Fruit fly (Drosophila melanogaster) whole organism, prepupa: ENCODE results near the gene Ntf-2r.
A peak's percentile ranks its signal among the peaks of the same experiment; 100 is the strongest.

Experiments
- Blimp-1 ChIP-seq: fragments of 200-800 bp; sonication (Bioruptor generic); optimal IDR thresholded peaks from 3 replicates; lab custom pipeline; 2017; ENCODE audit warnings: missing biosample characterization, missing genetic modification characterization, mild to moderate bottlenecking, moderate library complexity, missing genetic modification reagents
- CG11294 ChIP-seq: fragments of 200-800 bp; sonication (Bioruptor generic); IDR thresholded peaks from 2 replicates; pipeline ENCODE4 v1.3.6; 2022; ENCODE audit warnings: missing biosample characterization, missing genetic modification characterization
- CG11762 ChIP-seq: fragments of 200-800 bp; sonication (Bioruptor generic); optimal IDR thresholded peaks from 3 replicates; lab custom pipeline; 2016; ENCODE audit warnings: missing biosample characterization, missing genetic modification characterization; ENCODE audit not compliant: insufficient read depth
- CG11902 ChIP-seq: fragments of 200-800 bp; sonication (Bioruptor generic); optimal IDR thresholded peaks from 3 replicates; lab custom pipeline; 2016; ENCODE audit warnings: missing biosample characterization, missing genetic modification characterization
- CG1621 ChIP-seq: fragments of 200-800 bp; sonication (Bioruptor generic); optimal IDR thresholded peaks from 3 replicates; lab custom pipeline; 2018; ENCODE audit warnings: missing biosample characterization, mild to moderate bottlenecking, missing genetic modification characterization
- CG16779 ChIP-seq: fragments of 200-800 bp; sonication (Bioruptor generic); optimal IDR thresholded peaks from 3 replicates; lab custom pipeline; 2017; ENCODE audit warnings: missing biosample characterization, mild to moderate bottlenecking, missing genetic modification characterization
- CG3032 ChIP-seq: fragments of 200-800 bp; optimal IDR thresholded peaks from 2 replicates; lab custom pipeline; 2019; ENCODE audit warnings: missing biosample characterization, mild to moderate bottlenecking, missing genetic modification characterization, moderate library complexity
- CG31627 ChIP-seq: fragments of 200-800 bp; sonication (Bioruptor generic); optimal IDR thresholded peaks from 3 replicates; lab custom pipeline; 2016; ENCODE audit warnings: missing biosample characterization, missing genetic modification characterization
- CG32006 ChIP-seq: fragments of 200-800 bp; sonication (Bioruptor generic); optimal IDR thresholded peaks from 3 replicates; lab custom pipeline; 2017; ENCODE audit warnings: missing biosample characterization, mild to moderate bottlenecking, missing genetic modification characterization
- CG34406 ChIP-seq: fragments of 200-800 bp; sonication (Bioruptor generic); optimal IDR thresholded peaks from 3 replicates; lab custom pipeline; 2016; ENCODE audit warnings: missing biosample characterization, missing genetic modification characterization
- CG3919 ChIP-seq: fragments of 200-800 bp; sonication (Bioruptor generic); optimal IDR thresholded peaks from 3 replicates; lab custom pipeline; 2016; ENCODE audit warnings: missing biosample characterization, missing genetic modification characterization
- CG4318 ChIP-seq: fragments of 200-800 bp; sonication (Bioruptor generic); optimal IDR thresholded peaks from 3 replicates; lab custom pipeline; 2017; ENCODE audit warnings: missing biosample characterization, mild to moderate bottlenecking, missing genetic modification characterization
- CG6163 ChIP-seq: fragments of 200-800 bp; sonication (Bioruptor generic); IDR thresholded peaks from 3 replicates; pipeline ENCODE4 v1.3.6; 2022; ENCODE audit warnings: missing biosample characterization, missing genetic modification characterization
- CG6276 ChIP-seq: fragments of 200-800 bp; sonication (Bioruptor generic); optimal IDR thresholded peaks from 2 replicates; lab custom pipeline; 2017; ENCODE audit warnings: missing biosample characterization, mild to moderate bottlenecking, missing genetic modification characterization
- CG6792 ChIP-seq: fragments of 200-800 bp; sonication (Bioruptor generic); optimal IDR thresholded peaks from 3 replicates; lab custom pipeline; 2016; ENCODE audit warnings: missing biosample characterization, missing genetic modification characterization
- CG6854 ChIP-seq: fragments of 200-800 bp; sonication (Bioruptor generic); optimal IDR thresholded peaks from 2 replicates; lab custom pipeline; 2017; ENCODE audit warnings: missing biosample characterization, mild to moderate bottlenecking, missing genetic modification characterization
- CG7368 ChIP-seq: fragments of 200-800 bp; sonication (Bioruptor generic); optimal IDR thresholded peaks from 3 replicates; lab custom pipeline; 2016; ENCODE audit warnings: missing biosample characterization, missing genetic modification characterization
- CG8319 ChIP-seq: fragments of 200-800 bp; sonication (Bioruptor generic); optimal IDR thresholded peaks from 3 replicates; lab custom pipeline; 2016; ENCODE audit warnings: missing biosample characterization, missing genetic modification characterization
- CG8632 ChIP-seq: fragments of 200-800 bp; sonication (Bioruptor generic); optimal IDR thresholded peaks from 3 replicates; lab custom pipeline; 2016; ENCODE audit warnings: missing biosample characterization, missing genetic modification characterization
- CG9139 ChIP-seq: fragments of 200-800 bp; sonication (Bioruptor generic); optimal IDR thresholded peaks from 3 replicates; lab custom pipeline; 2017; ENCODE audit warnings: missing biosample characterization, mild to moderate bottlenecking, missing genetic modification characterization
- Eip75B ChIP-seq: fragments of 200-800 bp; sonication (Bioruptor generic); optimal IDR thresholded peaks from 3 replicates; lab custom pipeline; 2016; ENCODE audit warnings: missing biosample characterization, missing genetic modification characterization
- Eip93F ChIP-seq: fragments of 200-800 bp; sonication (Bioruptor generic); optimal IDR thresholded peaks from 2 replicates; lab custom pipeline; 2016; ENCODE audit warnings: missing biosample characterization, mild to moderate bottlenecking, missing genetic modification characterization
- Ets21C ChIP-seq: fragments of 200-800 bp; sonication (Bioruptor generic); optimal IDR thresholded peaks from 3 replicates; lab custom pipeline; 2016; ENCODE audit warnings: missing biosample characterization, missing genetic modification characterization
- Ets96B ChIP-seq: fragments of 200-800 bp; optimal IDR thresholded peaks from 2 replicates; lab custom pipeline; 2019; ENCODE audit warnings: missing biosample characterization, mild to moderate bottlenecking, missing genetic modification characterization, moderate library complexity
- Gug ChIP-seq: fragments of 200-800 bp; sonication (Bioruptor generic); IDR thresholded peaks from 2 replicates; pipeline ENCODE4 v1.3.6; 2022; ENCODE audit warnings: missing biosample characterization, missing genetic modification characterization
- Hr38 ChIP-seq: sonication (Bioruptor generic); optimal IDR thresholded peaks from 2 replicates; lab custom pipeline; 2016; ENCODE audit warnings: missing biosample characterization, missing genetic modification characterization
- Lpt ChIP-seq: fragments of 200-800 bp; sonication (Bioruptor generic); optimal IDR thresholded peaks from 3 replicates; lab custom pipeline; 2016; ENCODE audit warnings: missing biosample characterization, missing genetic modification characterization
- Met ChIP-seq: fragments of 200-800 bp; sonication (Bioruptor generic); optimal IDR thresholded peaks from 3 replicates; lab custom pipeline; 2016; ENCODE audit warnings: missing biosample characterization, missing genetic modification characterization
- OdsH ChIP-seq: fragments of 200-800 bp; sonication (Bioruptor generic); optimal IDR thresholded peaks from 3 replicates; lab custom pipeline; 2016; ENCODE audit warnings: missing biosample characterization, missing genetic modification characterization
- Smox ChIP-seq: fragments of 200-800 bp; sonication (Bioruptor generic); optimal IDR thresholded peaks from 3 replicates; lab custom pipeline; 2016; ENCODE audit warnings: missing biosample characterization, missing genetic modification characterization
- Sox102F ChIP-seq: fragments of 200-800 bp; sonication (Bioruptor generic); optimal IDR thresholded peaks from 2 replicates; lab custom pipeline; 2016; ENCODE audit warnings: missing biosample characterization, mild to moderate bottlenecking, missing genetic modification characterization
- achi ChIP-seq: fragments of 200-800 bp; sonication (Bioruptor generic); optimal IDR thresholded peaks from 3 replicates; lab custom pipeline; 2016; ENCODE audit warnings: missing biosample characterization, missing genetic modification characterization
- acj6 ChIP-seq: fragments of 200-800 bp; sonication (Bioruptor generic); optimal IDR thresholded peaks from 3 replicates; lab custom pipeline; 2016; ENCODE audit warnings: missing biosample characterization, missing genetic modification characterization
- dac ChIP-seq: fragments of 200-800 bp; sonication (Bioruptor generic); optimal IDR thresholded peaks from 2 replicates; lab custom pipeline; 2017; ENCODE audit warnings: missing biosample characterization, mild to moderate bottlenecking, missing genetic modification characterization
- dsx ChIP-seq: fragments of 200-800 bp; optimal IDR thresholded peaks from 3 replicates; lab custom pipeline; 2019; ENCODE audit warnings: missing biosample characterization, mild to moderate bottlenecking, missing genetic modification characterization, moderate library complexity; ENCODE audit not compliant: poor library complexity, severe bottlenecking
- eg ChIP-seq: fragments of 200-800 bp; sonication (Bioruptor generic); IDR thresholded peaks from 3 replicates; pipeline ENCODE4 v1.3.6; 2022; ENCODE audit warnings: missing biosample characterization, missing genetic modification characterization
- esn ChIP-seq: fragments of 200-800 bp; sonication (Bioruptor generic); optimal IDR thresholded peaks from 2 replicates; lab custom pipeline; 2016; ENCODE audit warnings: missing biosample characterization, mild to moderate bottlenecking, missing genetic modification characterization, moderate library complexity
- fd85E ChIP-seq: fragments of 200-800 bp; sonication (Bioruptor generic); optimal IDR thresholded peaks from 3 replicates; lab custom pipeline; 2016; ENCODE audit warnings: missing biosample characterization, missing genetic modification characterization
- fkh ChIP-seq: fragments of 200-800 bp; sonication (Bioruptor generic); optimal IDR thresholded peaks from 3 replicates; lab custom pipeline; 2017; ENCODE audit warnings: missing biosample characterization, mild to moderate bottlenecking, missing genetic modification characterization, moderate library complexity
- lz ChIP-seq: fragments of 200-800 bp; sonication (Bioruptor generic); optimal IDR thresholded peaks from 3 replicates; lab custom pipeline; 2016; ENCODE audit warnings: missing biosample characterization, missing genetic modification characterization
- net ChIP-seq: fragments of 200-800 bp; sonication (Bioruptor generic); optimal IDR thresholded peaks from 3 replicates; lab custom pipeline; 2016; ENCODE audit warnings: missing biosample characterization, missing genetic modification characterization
- pdm3 ChIP-seq: fragments of 200-800 bp; sonication (Bioruptor generic); optimal IDR thresholded peaks from 3 replicates; lab custom pipeline; 2016; ENCODE audit warnings: missing biosample characterization, missing genetic modification characterization
- salr ChIP-seq, 2 experiments: fragments of 200-800 bp; sonication (Bioruptor generic); optimal IDR thresholded peaks; 3 replicates each; lab custom pipeline; 2016 to 2018; ENCODE audit warnings: missing biosample characterization in 2 of 2, missing genetic modification characterization in 2 of 2, mild to moderate bottlenecking in 1 of 2
- spab ChIP-seq: fragments of 200-800 bp; sonication (Bioruptor generic); optimal IDR thresholded peaks from 2 replicates; lab custom pipeline; 2017; ENCODE audit warnings: missing biosample characterization, mild to moderate bottlenecking, missing genetic modification characterization, missing genetic modification reagents
- ss ChIP-seq, 2 experiments: fragments of 200-800 bp; sonication (Bioruptor generic); optimal IDR thresholded peaks; 2 replicates in 1 of 2; 3 replicates in 1 of 2; lab custom pipeline; 2017 to 2018; ENCODE audit warnings: mild to moderate bottlenecking in 2 of 2, missing biosample characterization in 2 of 2, missing genetic modification characterization in 2 of 2, moderate library complexity in 1 of 2
- svp ChIP-seq: fragments of 200-800 bp; sonication (Bioruptor generic); peaks from one replicate; lab custom pipeline; 2016; ENCODE audit warnings: missing biosample characterization, missing genetic modification characterization
- topi ChIP-seq: fragments of 200-800 bp; sonication (Bioruptor generic); optimal IDR thresholded peaks from 3 replicates; lab custom pipeline; 2016; ENCODE audit warnings: missing biosample characterization, missing genetic modification characterization
- vri ChIP-seq: fragments of 200-800 bp; sonication (Bioruptor generic); optimal IDR thresholded peaks from 3 replicates; lab custom pipeline; 2016; ENCODE audit warnings: missing biosample characterization, mild to moderate bottlenecking, missing genetic modification characterization

The Ntf-2r gene

dm6 chr2L:18467464-18467863, 13.0 kb downstream of the Ntf-2r start (continued):
- no peak for TF ChIP-seq CG34406 (GFP tag; lab: Kevin White, UChicago)
- no peak for TF ChIP-seq ss (GFP tag; optimal IDR thresholded peaks at IDR 0.05; lab: Kevin White, UChicago)
- no peak for TF ChIP-seq CG6792 (GFP tag; lab: Kevin White, UChicago)
- no peak for TF ChIP-seq CG8319 (GFP tag; lab: Kevin White, UChicago)
- no peak for TF ChIP-seq CG1621 (tag; lab: Kevin White, UChicago)
- TF ChIP-seq svp (GFP tag; lab: Kevin White, UChicago) = no peak
- no peak for TF ChIP-seq acj6
- peak; percentile 11 for TF ChIP-seq Sox102F
- TF ChIP-seq dsx = no peak
- TF ChIP-seq CG11762 (GFP tag; lab: Kevin White, UChicago) = no peak
- peak; percentile 30 for TF ChIP-seq vri (GFP tag; lab: Kevin White, UChicago)
- TF ChIP-seq Eip93F (GFP tag; lab: Kevin White, UChicago) = no peak
- no peak for TF ChIP-seq CG16779 (tag; lab: Kevin White, UChicago)

- TF ChIP-seq Lpt (GFP tag; lab: Kevin White, UChicago) (no peak), CG9139 (GFP tag; lab: Kevin White, UChicago) (no peak), spab (GFP tag; lab: Kevin White, UChicago) (peak; percentile 8), Gug (GFP tag; lab: Robert Waterston, UW) (no peak), CG6276 (GFP tag; lab: Kevin White, UChicago) (peak; percentile 14), CG8632 (GFP tag; lab: Kevin White, UChicago) (peak; percentile 66), svp (GFP tag; lab: Kevin White, UChicago) (peak; percentile 75), fd85E (GFP tag; lab: Kevin White, UChicago) (no peak), CG16779 (tag; lab: Kevin White, UChicago) (no peak), CG1621 (tag; lab: Kevin White, UChicago) (no peak), Ets21C (GFP tag; lab: Kevin White, UChicago) (no peak), OdsH (peak; percentile 63), Met (GFP tag; lab: Kevin White, UChicago) (no peak), fkh (GFP tag; lab: Kevin White, UChicago) (no peak), CG32006 (GFP tag; lab: Kevin White, UChicago) (peak; percentile 71), CG4318 (peak; percentile 70), CG11294 (GFP tag; lab: Robert Waterston, UW) (no peak), CG7368 (GFP tag; lab: Kevin White, UChicago) (no peak), acj6 (peak; percentile 52), CG11902 (GFP tag; lab: Kevin White, UChicago) (peak; percentile 18), esn (peak; percentile 55), Blimp-1 (GFP tag; lab: Kevin White, UChicago) (no peak), lz (GFP tag; lab: Kevin White, UChicago) (peak; percentile 14), CG6163 (GFP tag; lab: Robert Waterston, UW) (peak; percentile 51; the same call in 1 of the 3 replicates), CG8319 (GFP tag; lab: Kevin White, UChicago) (no peak), vri (GFP tag; lab: Kevin White, UChicago) (no peak), Smox (GFP tag; lab: Kevin White, UChicago) (peak; percentile 7), Eip93F (GFP tag; lab: Kevin White, UChicago) (no peak), pdm3 (GFP tag; lab: Kevin White, UChicago) (peak; percentile 22), dac (GFP tag; lab: Kevin White, UChicago) (no peak), CG31627 (GFP tag; lab: Kevin White, UChicago) (no peak), achi (peak; percentile 27), topi (peak; percentile 34), Eip75B (GFP tag; lab: Kevin White, UChicago) (no peak), eg (GFP tag; lab: Robert Waterston, UW) (peak; percentile 57), ss (GFP tag; optimal IDR thresholded peaks at IDR 0.05; lab: Kevin White, UChicago) (no peak), CG34406 (GFP tag; lab: Kevin White, UChicago) (peak; percentile 68), CG6792 (GFP tag; lab: Kevin White, UChicago) (no peak), CG11762 (GFP tag; lab: Kevin White, UChicago) (no peak), Sox102F (no peak), Hr38 (no peak), dsx (no peak), salr (GFP tag; optimal IDR thresholded peaks at IDR 0.05; lab: Kevin White, UChicago) (peak; percentile 27 to 59), CG3032 (peak; percentile 56), CG3919 (peak; percentile 48), net (GFP tag; lab: Kevin White, UChicago) (no peak), CG6854 (no peak), Ets96B (peak; percentile 60)
Observed at dm6 chr2L:18468010-18468409, 13.6 kb downstream of the Ntf-2r start.
